Worm (Caenorhabditis elegans) whole organism, early embryonic: ENCODE measurements around the gene F40A3.7.

Source experiments
- ama-1 ChIP-seq: fragments of 150-350 bp; optimal IDR thresholded peaks from 2 replicates; lab custom pipeline; 2014
- ceh-13 ChIP-seq: fragments of 200-800 bp; sonication (Bioruptor generic); optimal IDR thresholded peaks from 2 replicates; lab custom pipeline; 2018; ENCODE audit warnings: mild to moderate bottlenecking, missing genetic modification characterization, missing compliant biosample characterization
- ceh-36 ChIP-seq: sonication (generic microtip); optimal IDR thresholded peaks from 2 replicates; lab custom pipeline; 2016; ENCODE audit warnings: missing genetic modification characterization, inconsistent platforms, missing compliant biosample characterization
- flt-1 ChIP-seq: fragments of 200-800 bp; sonication (Bioruptor generic); IDR thresholded peaks from 2 replicates; pipeline ENCODE4 v1.3.6; 2022; ENCODE audit warnings: missing genetic modification characterization, missing compliant biosample characterization
- hmbx-1 ChIP-seq: sonication (generic microtip); optimal IDR thresholded peaks from 2 replicates; lab custom pipeline; 2016; ENCODE audit warnings: mild to moderate bottlenecking, missing genetic modification characterization, missing compliant biosample characterization
- hmg-4 ChIP-seq: fragments of 200-800 bp; sonication (Bioruptor generic); optimal IDR thresholded peaks from 2 replicates; lab custom pipeline; 2018; ENCODE audit warnings: mild to moderate bottlenecking, missing genetic modification characterization, missing compliant biosample characterization
- hnd-1 ChIP-seq: sonication (generic microtip); optimal IDR thresholded peaks from 2 replicates; lab custom pipeline; 2016; ENCODE audit warnings: missing genetic modification characterization, missing compliant biosample characterization
- sea-1 ChIP-seq: fragments of 200-800 bp; sonication (Bioruptor generic); conservative IDR thresholded peaks from 2 replicates; pipeline ENCODE4 v1.3.6; 2022; ENCODE audit warnings: missing genetic modification characterization, missing compliant biosample characterization

- TF ChIP-seq sea-1 (GFP tag; lab: Robert Waterston, UW) (no peak), hnd-1 (tag; lab: Kevin White, UChicago) (no peak), ceh-36 (tag; lab: Kevin White, UChicago) (no peak), hmg-4 (GFP tag; lab: Kevin White, UChicago) (no peak), ama-1 (no peak), ceh-13 (no peak), hmbx-1 (no peak), flt-1 (GFP tag; lab: Robert Waterston, UW) (no peak)
These were observed 37.5 kb upstream of the F40A3.7 start, which contains the start of gene srsx-3 for ce11 chrV:7937152-7937551.
